Worm (Caenorhabditis elegans): ENCODE data around the gene snpc-1.2.

The snpc-1.2 gene

ce11 chrIII:13169464-13169966, at the start of gene snpc-1.2, which contains the start of gene Y39E4B.5:
snpc-1.2 (minus strand) TSS chrIII:13169541.
Y39E4B.5 (plus strand) TSS chrIII:13169916.
- TF ChIP-seq lin-35 (GFP tag; optimal IDR thresholded peaks at IDR 0.05) (peak in 1 of 2 experiments; percentile 11), efl-1 (optimal IDR thresholded peaks at IDR 0.05) (peak; percentile 47 to 70), efl-1 (GFP tag; optimal IDR thresholded peaks at IDR 0.05 in 1 of 2) (peak in 1 of 2 experiments; percentile 53), ama-1 (optimal IDR thresholded peaks at IDR 0.05) (no peak), dpl-1 (GFP tag; optimal IDR thresholded peaks at IDR 0.05) (peak in 2 of 3 experiments; percentile 21 to 53), mab-9 (GFP tag; IDR thresholded peaks at IDR 0.05) (no peak)

- TF ChIP-seq nhr-237 (tag; optimal IDR thresholded peaks at IDR 0.05) (no peak), efl-1 (optimal IDR thresholded peaks at IDR 0.05) (no peak), efl-1 (GFP tag; optimal IDR thresholded peaks at IDR 0.05 in 1 of 2) (no peak), aha-1 (tag; optimal IDR thresholded peaks at IDR 0.05) (no peak), mep-1 (tag; optimal IDR thresholded peaks at IDR 0.05) (no peak), blmp-1 (tag; optimal IDR thresholded peaks at IDR 0.05) (peak; percentile 96), hlh-4 (tag; optimal IDR thresholded peaks at IDR 0.05) (no peak), vab-15 (tag; optimal IDR thresholded peaks at IDR 0.05) (no peak), egl-13 (tag; optimal IDR thresholded peaks at IDR 0.05) (peak; percentile 21), ces-1 (GFP tag; optimal IDR thresholded peaks at IDR 0.05) (no peak), fkh-8 (tag; optimal IDR thresholded peaks at IDR 0.05) (peak; percentile 28), egl-27 (tag; optimal IDR thresholded peaks at IDR 0.05) (no peak), C16A3.4 (tag; optimal IDR thresholded peaks at IDR 0.05) (no peak), ama-1 (optimal IDR thresholded peaks at IDR 0.05) (no peak), hlh-17 (GFP tag; optimal IDR thresholded peaks at IDR 0.05; ENCODE audit: borderline replicate concordance) (no peak), dsc-1 (tag; optimal IDR thresholded peaks at IDR 0.05) (peak; percentile 90), nhr-47 (tag; optimal IDR thresholded peaks at IDR 0.05) (peak; percentile 21), elt-2 (tag; optimal IDR thresholded peaks at IDR 0.05) (no peak), sox-4 (tag; optimal IDR thresholded peaks at IDR 0.05) (no peak), ets-5 (GFP tag; IDR thresholded peaks at IDR 0.05) (no peak), nhr-77 (tag; optimal IDR thresholded peaks at IDR 0.05) (no peak), snu-23 (GFP tag; optimal IDR thresholded peaks at IDR 0.05) (no peak), pqm-1 (tag; optimal IDR thresholded peaks at IDR 0.05) (no peak), dpl-1 (GFP tag; optimal IDR thresholded peaks at IDR 0.05) (no peak), xbp-1 (tag; optimal IDR thresholded peaks at IDR 0.05) (no peak)
Measured at ce11 chrIII:13216488-13217016, 47.2 kb upstream of the snpc-1.2 start.

- TF ChIP-seq lsy-2 (tag; optimal IDR thresholded peaks at IDR 0.05) (peak in 1 of 2 experiments; percentile 27), vab-15 (tag; optimal IDR thresholded peaks at IDR 0.05) (no peak), nhr-237 (tag; optimal IDR thresholded peaks at IDR 0.05) (no peak), fkh-8 (tag; optimal IDR thresholded peaks at IDR 0.05) (no peak), nhr-85 (tag) (no peak), tbx-2 (tag; optimal IDR thresholded peaks at IDR 0.05) (no peak), ceh-88 (GFP tag; IDR thresholded peaks at IDR 0.05) (no peak), fkh-10 (GFP tag; optimal IDR thresholded peaks at IDR 0.05) (no peak), ceh-82 (tag; optimal IDR thresholded peaks at IDR 0.05) (peak in 1 of 3 experiments; percentile 14), nhr-11 (tag; optimal IDR thresholded peaks at IDR 0.05) (no peak), lir-3 (tag; optimal IDR thresholded peaks at IDR 0.05; ENCODE audit: poor library complexity) (no peak), snu-23 (GFP tag; optimal IDR thresholded peaks at IDR 0.05) (no peak), nhr-71 (tag; optimal IDR thresholded peaks at IDR 0.05) (no peak), fkh-4 (tag; optimal IDR thresholded peaks at IDR 0.05; ENCODE audit: borderline replicate concordance) (no peak), mef-2 (tag; optimal IDR thresholded peaks at IDR 0.05) (no peak), lin-35 (GFP tag; optimal IDR thresholded peaks at IDR 0.05) (no peak), pqm-1 (tag; optimal IDR thresholded peaks at IDR 0.05) (no peak), lin-13 (GFP tag; optimal IDR thresholded peaks at IDR 0.05) (no peak), alr-1 (tag; optimal IDR thresholded peaks at IDR 0.05; ENCODE audit: borderline replicate concordance) (no peak), Y116A8C.19 (tag; optimal IDR thresholded peaks at IDR 0.05; ENCODE audit: borderline replicate concordance) (no peak), blmp-1 (tag; optimal IDR thresholded peaks at IDR 0.05) (peak; percentile 99), ama-1 (optimal IDR thresholded peaks at IDR 0.05) (no peak), ets-5 (GFP tag; IDR thresholded peaks at IDR 0.05) (no peak), F16B12.6 (tag; optimal IDR thresholded peaks at IDR 0.05) (no peak), ces-1 (GFP tag; optimal IDR thresholded peaks at IDR 0.05) (no peak), lin-14 (GFP tag; optimal IDR thresholded peaks at IDR 0.05) (no peak), xbp-1 (tag; optimal IDR thresholded peaks at IDR 0.05) (no peak), fos-1 (tag; optimal IDR thresholded peaks at IDR 0.05) (no peak), aha-1 (tag; optimal IDR thresholded peaks at IDR 0.05) (no peak), skn-1 (tag; optimal IDR thresholded peaks at IDR 0.05) (peak; percentile 17), unc-98 (GFP tag; IDR thresholded peaks at IDR 0.05) (no peak), ceh-63 (GFP tag; optimal IDR thresholded peaks at IDR 0.05) (no peak), efl-1 (optimal IDR thresholded peaks at IDR 0.05) (peak in 1 of 2 experiments; percentile 8), efl-1 (GFP tag; optimal IDR thresholded peaks at IDR 0.05 in 1 of 2) (no peak)
Measured at ce11 chrIII:13215682-13216081, 46.3 kb upstream of the snpc-1.2 start.

Measured in whole organism, L1 larva.